Worm (Caenorhabditis elegans): Measurements from ENCODE around the gene srg-53.

ce11 chrV:890423-890822 lies 11.2 kb downstream of the srg-53 start, which contains the start of gene srlf-21:
- TF ChIP-seq lsy-2 (tag; optimal IDR thresholded peaks at IDR 0.05) (no peak), F26F4.8 (GFP tag; conservative IDR thresholded peaks at IDR 0.05) (no peak), lin-29 (GFP tag; IDR thresholded peaks at IDR 0.05) (no peak), dmd-9 (GFP tag; IDR thresholded peaks at IDR 0.05) (no peak), nhr-41 (GFP tag; IDR thresholded peaks at IDR 0.05) (no peak), dve-1 (tag; optimal IDR thresholded peaks at IDR 0.05; ENCODE audit: insufficient read depth) (no peak), hlh-30 (tag; optimal IDR thresholded peaks at IDR 0.05; ENCODE audit: insufficient read depth) (no peak), ZK546.5 (tag; optimal IDR thresholded peaks at IDR 0.05) (no peak), pqm-1 (tag; optimal IDR thresholded peaks at IDR 0.05) (no peak), daf-12 (tag; optimal IDR thresholded peaks at IDR 0.05) (no peak), nhr-25 (tag; optimal IDR thresholded peaks at IDR 0.05; ENCODE audit: borderline replicate concordance, insufficient read depth) (no peak)

Data from whole organism, L4 larva.